Fruit fly (Drosophila melanogaster) whole organism, embryonic: Measurements from ENCODE around the gene PCID2.

Experiments
- Adf1 ChIP-seq: fragments of 200-800 bp; sonication (Bioruptor generic); IDR thresholded peaks from 2 replicates; pipeline ENCODE4 v1.3.6; 2022; ENCODE audit warnings: missing biosample characterization, missing genetic modification characterization
- CG10274 ChIP-seq: fragments of 200-800 bp; sonication (Bioruptor generic); optimal IDR thresholded peaks from 3 replicates; lab custom pipeline; 2017; ENCODE audit warnings: missing biosample characterization, mild to moderate bottlenecking, missing genetic modification characterization
- CG11247 ChIP-seq: fragments of 200-800 bp; sonication (Bioruptor generic); IDR thresholded peaks from 2 replicates; pipeline ENCODE4 v1.3.6; 2022; ENCODE audit warnings: missing biosample characterization, missing genetic modification characterization
- CG12155 ChIP-seq: fragments of 200-800 bp; sonication (Bioruptor generic); optimal IDR thresholded peaks from 3 replicates; lab custom pipeline; 2016; ENCODE audit warnings: missing biosample characterization, missing genetic modification characterization
- CG13894 ChIP-seq: fragments of 200-800 bp; sonication (Bioruptor generic); optimal IDR thresholded peaks from 3 replicates; lab custom pipeline; 2018; ENCODE audit warnings: missing biosample characterization, mild to moderate bottlenecking, missing genetic modification characterization, moderate library complexity
- CG1603 ChIP-seq: fragments of 200-800 bp; sonication (Bioruptor generic); optimal IDR thresholded peaks from 2 replicates; lab custom pipeline; 2019; ENCODE audit warnings: missing biosample characterization, mild to moderate bottlenecking, missing genetic modification characterization, moderate library complexity
- CG1647 ChIP-seq: fragments of 200-800 bp; sonication (Bioruptor generic); optimal IDR thresholded peaks from 3 replicates; lab custom pipeline; 2016; ENCODE audit warnings: missing biosample characterization, missing genetic modification characterization
- CG16813 ChIP-seq: fragments of 200-800 bp; sonication (Bioruptor generic); IDR thresholded peaks from 3 replicates; pipeline ENCODE4 v1.3.6; 2022; ENCODE audit warnings: missing biosample characterization, missing genetic modification characterization; ENCODE audit not compliant: partially characterized antibody
- CG17359 ChIP-seq: fragments of 200-800 bp; sonication (Bioruptor generic); optimal IDR thresholded peaks from 3 replicates; lab custom pipeline; 2018; ENCODE audit warnings: missing biosample characterization, mild to moderate bottlenecking, missing genetic modification characterization, moderate library complexity
- CG17829 ChIP-seq: fragments of 200-800 bp; optimal IDR thresholded peaks from 2 replicates; lab custom pipeline; 2019; ENCODE audit warnings: missing biosample characterization, mild to moderate bottlenecking, missing genetic modification characterization, moderate library complexity
- CG2202 ChIP-seq: fragments of 200-800 bp; sonication (Bioruptor generic); optimal IDR thresholded peaks from 2 replicates; lab custom pipeline; 2018; ENCODE audit warnings: missing biosample characterization, mild to moderate bottlenecking, missing genetic modification characterization
- CG2678 ChIP-seq: fragments of 200-800 bp; sonication (Bioruptor generic); optimal IDR thresholded peaks from 3 replicates; lab custom pipeline; 2019; ENCODE audit warnings: missing biosample characterization, mild to moderate bottlenecking, missing genetic modification characterization, moderate library complexity
- CG3163 ChIP-seq: fragments of 200-800 bp; sonication (Bioruptor generic); optimal IDR thresholded peaks from 3 replicates; lab custom pipeline; 2016; ENCODE audit warnings: missing biosample characterization, missing genetic modification characterization
- CG42726 ChIP-seq: fragments of 200-800 bp; sonication (Bioruptor generic); IDR thresholded peaks from 2 replicates; pipeline ENCODE4 v1.3.6; 2022; ENCODE audit warnings: missing biosample characterization, missing genetic modification characterization; ENCODE audit not compliant: partially characterized antibody
- CG5953 ChIP-seq: fragments of 200-800 bp; sonication (Bioruptor generic); IDR thresholded peaks from 2 replicates; pipeline ENCODE4 v1.3.6; 2022; ENCODE audit warnings: missing biosample characterization, missing genetic modification characterization
- CG7928 ChIP-seq: fragments of 200-800 bp; sonication (Bioruptor generic); optimal IDR thresholded peaks from 2 replicates; lab custom pipeline; 2017; ENCODE audit warnings: missing biosample characterization, mild to moderate bottlenecking, missing genetic modification characterization
- CG7987 ChIP-seq: fragments of 200-800 bp; sonication (Bioruptor generic); optimal IDR thresholded peaks from 2 replicates; lab custom pipeline; 2018; ENCODE audit warnings: missing biosample characterization, mild to moderate bottlenecking, missing genetic modification characterization, moderate library complexity
- CG8281 ChIP-seq: fragments of 200-800 bp; sonication (Bioruptor generic); optimal IDR thresholded peaks from 2 replicates; lab custom pipeline; 2018; ENCODE audit warnings: missing biosample characterization, mild to moderate bottlenecking, missing genetic modification characterization, moderate library complexity
- CG9437 ChIP-seq: fragments of 200-800 bp; sonication (Bioruptor generic); optimal IDR thresholded peaks from 2 replicates; lab custom pipeline; 2018; ENCODE audit warnings: missing biosample characterization, mild to moderate bottlenecking, missing genetic modification characterization
- Camta ChIP-seq: fragments of 200-800 bp; sonication (Bioruptor generic); optimal IDR thresholded peaks from 2 replicates; lab custom pipeline; 2016; ENCODE audit warnings: missing biosample characterization, missing genetic modification characterization
- CoRest ChIP-seq: fragments of 200-800 bp; sonication (Bioruptor generic); optimal IDR thresholded peaks from 3 replicates; lab custom pipeline; 2018; ENCODE audit warnings: missing biosample characterization, mild to moderate bottlenecking, missing genetic modification characterization, moderate library complexity
- Dad ChIP-seq: fragments of 200-800 bp; sonication (Bioruptor generic); optimal IDR thresholded peaks from 3 replicates; lab custom pipeline; 2016; ENCODE audit warnings: missing biosample characterization, missing genetic modification characterization
- Deaf1 ChIP-seq: fragments of 200-800 bp; optimal IDR thresholded peaks from 3 replicates; lab custom pipeline; 2019; ENCODE audit warnings: missing biosample characterization, mild to moderate bottlenecking, missing genetic modification characterization, moderate library complexity
- Dip3 ChIP-seq: fragments of 200-800 bp; sonication (Bioruptor generic); optimal IDR thresholded peaks from 3 replicates; lab custom pipeline; 2016; ENCODE audit warnings: missing biosample characterization, missing genetic modification characterization
- Ets65A ChIP-seq: fragments of 200-800 bp; sonication (Bioruptor generic); peaks from one replicate; lab custom pipeline; 2016; ENCODE audit warnings: missing biosample characterization, missing genetic modification characterization
- Hmr ChIP-seq: fragments of 200-800 bp; sonication (Bioruptor generic); optimal IDR thresholded peaks from 3 replicates; lab custom pipeline; 2017; ENCODE audit warnings: mild to moderate bottlenecking, missing biosample characterization, missing genetic modification reagents, missing genetic modification characterization
- MTF-1 ChIP-seq: fragments of 200-800 bp; sonication (Bioruptor generic); optimal IDR thresholded peaks from 2 replicates; lab custom pipeline; 2018; ENCODE audit warnings: missing biosample characterization, mild to moderate bottlenecking, missing genetic modification characterization, borderline replicate concordance
- Trl ChIP-seq, 3 experiments: fragments of >200 bp in 2 of 3; fragments of 200-800 bp in 1 of 3; sonication (Bioruptor generic) in 1 of 3; optimal IDR thresholded peaks; 2 replicates in 1 of 3; 3 replicates in 2 of 3; lab custom pipeline; 2016 to 2017; ENCODE audit warnings: missing biosample characterization in 1 of 3, missing genetic modification characterization in 1 of 3
- Xrp1 ChIP-seq: fragments of 200-800 bp; sonication (Bioruptor generic); IDR thresholded peaks from 2 replicates; pipeline ENCODE4 v1.3.6; 2022; ENCODE audit warnings: missing biosample characterization, missing genetic modification characterization
- abd-A ChIP-seq: fragments of 200-800 bp; sonication (Bioruptor generic); optimal IDR thresholded peaks from 3 replicates; lab custom pipeline; 2019; ENCODE audit warnings: missing biosample characterization, mild to moderate bottlenecking, missing genetic modification characterization, moderate library complexity
- cato ChIP-seq: fragments of 200-800 bp; sonication (Bioruptor generic); optimal IDR thresholded peaks from 2 replicates; lab custom pipeline; 2016; ENCODE audit warnings: missing biosample characterization, missing genetic modification characterization, borderline replicate concordance
- caup ChIP-seq: fragments of 200-800 bp; sonication (Bioruptor generic); optimal IDR thresholded peaks from 3 replicates; lab custom pipeline; 2017; ENCODE audit warnings: missing biosample characterization, mild to moderate bottlenecking, missing genetic modification characterization, moderate library complexity; ENCODE audit not compliant: severe bottlenecking
- cg ChIP-seq: fragments of 200-800 bp; sonication (Bioruptor generic); optimal IDR thresholded peaks from 3 replicates; lab custom pipeline; 2019; ENCODE audit warnings: missing biosample characterization, mild to moderate bottlenecking, missing genetic modification characterization, moderate library complexity
- chinmo ChIP-seq: fragments of 200-800 bp; sonication (Bioruptor generic); IDR thresholded peaks from 4 replicates; pipeline ENCODE4 v1.3.6; 2022; ENCODE audit warnings: missing biosample characterization, missing genetic modification characterization; ENCODE audit not compliant: partially characterized antibody
- ci ChIP-seq: fragments of 200-800 bp; sonication (Bioruptor generic); IDR thresholded peaks from 3 replicates; pipeline ENCODE4 v1.3.6; 2022; ENCODE audit warnings: missing biosample characterization, missing genetic modification characterization
- crol ChIP-seq: fragments of 200-800 bp; sonication (Bioruptor generic); IDR thresholded peaks from 2 replicates; pipeline ENCODE4 v1.3.6; 2022; ENCODE audit warnings: missing biosample characterization, missing genetic modification characterization
- en ChIP-seq: fragments of 200-800 bp; sonication (Bioruptor generic); optimal IDR thresholded peaks from 2 replicates; lab custom pipeline; 2016; ENCODE audit warnings: missing biosample characterization, missing genetic modification characterization
- hb ChIP-seq: fragments of 200-800 bp; sonication (Bioruptor generic); IDR thresholded peaks from 3 replicates; pipeline ENCODE4 v1.3.6; 2022; ENCODE audit warnings: missing biosample characterization, missing genetic modification characterization; ENCODE audit not compliant: partially characterized antibody
- mam ChIP-seq: fragments of 200-800 bp; sonication (Bioruptor generic); optimal IDR thresholded peaks from 3 replicates; lab custom pipeline; 2016; ENCODE audit warnings: missing biosample characterization, missing genetic modification characterization
- otp ChIP-seq: fragments of 200-800 bp; sonication (Bioruptor generic); IDR thresholded peaks from 3 replicates; pipeline ENCODE4, ENCODE4 v1.3.6; 2022; ENCODE audit warnings: missing biosample characterization, missing genetic modification characterization
- peb ChIP-seq: fragments of 200-800 bp; sonication (Bioruptor generic); IDR thresholded peaks from 2 replicates; pipeline ENCODE4 v1.3.6; 2022; ENCODE audit warnings: missing biosample characterization, missing genetic modification characterization
- prd ChIP-seq, 3 experiments: fragments of >200 bp in 2 of 3; fragments of 200-800 bp in 1 of 3; sonication (Bioruptor generic) in 1 of 3; optimal IDR thresholded peaks in 2 of 3; IDR thresholded peaks in 1 of 3; 2 replicates in 2 of 3; 3 replicates in 1 of 3; pipeline versions ENCODE4 v1.3.6 to Lab custom; 2017 to 2022; ENCODE audit warnings: missing biosample characterization in 1 of 3, missing genetic modification characterization in 1 of 3
- run ChIP-seq: fragments of 200-800 bp; sonication (Bioruptor generic); optimal IDR thresholded peaks from 3 replicates; lab custom pipeline; 2018; ENCODE audit warnings: missing biosample characterization, mild to moderate bottlenecking, missing genetic modification characterization
- shn ChIP-seq: fragments of 200-800 bp; sonication (Bioruptor generic); optimal IDR thresholded peaks from 3 replicates; lab custom pipeline; 2016; ENCODE audit warnings: missing biosample characterization, missing genetic modification characterization
- sr ChIP-seq: fragments of 200-800 bp; sonication (Bioruptor generic); IDR thresholded peaks from 3 replicates; pipeline ENCODE4 v1.3.6; 2022; ENCODE audit warnings: missing biosample characterization, missing genetic modification characterization
- stc ChIP-seq: fragments of 200-800 bp; sonication (Bioruptor generic); IDR thresholded peaks from 2 replicates; pipeline ENCODE4 v1.3.6; 2022; ENCODE audit warnings: missing biosample characterization, missing genetic modification characterization
- twi ChIP-seq: fragments of 200-800 bp; optimal IDR thresholded peaks from 2 replicates; lab custom pipeline; 2019; ENCODE audit warnings: missing biosample characterization, mild to moderate bottlenecking, missing genetic modification characterization, moderate library complexity
- usp ChIP-seq: fragments of >200 bp; optimal IDR thresholded peaks from 2 replicates; lab custom pipeline; 2017; ENCODE audit warnings: missing biosample characterization, missing genetic modification characterization
- vvl ChIP-seq: fragments of 200-800 bp; sonication (Bioruptor generic); IDR thresholded peaks from 2 replicates; pipeline ENCODE4 v1.3.6; 2022; ENCODE audit warnings: missing biosample characterization, missing genetic modification characterization

PCID2 gene

DNA sequence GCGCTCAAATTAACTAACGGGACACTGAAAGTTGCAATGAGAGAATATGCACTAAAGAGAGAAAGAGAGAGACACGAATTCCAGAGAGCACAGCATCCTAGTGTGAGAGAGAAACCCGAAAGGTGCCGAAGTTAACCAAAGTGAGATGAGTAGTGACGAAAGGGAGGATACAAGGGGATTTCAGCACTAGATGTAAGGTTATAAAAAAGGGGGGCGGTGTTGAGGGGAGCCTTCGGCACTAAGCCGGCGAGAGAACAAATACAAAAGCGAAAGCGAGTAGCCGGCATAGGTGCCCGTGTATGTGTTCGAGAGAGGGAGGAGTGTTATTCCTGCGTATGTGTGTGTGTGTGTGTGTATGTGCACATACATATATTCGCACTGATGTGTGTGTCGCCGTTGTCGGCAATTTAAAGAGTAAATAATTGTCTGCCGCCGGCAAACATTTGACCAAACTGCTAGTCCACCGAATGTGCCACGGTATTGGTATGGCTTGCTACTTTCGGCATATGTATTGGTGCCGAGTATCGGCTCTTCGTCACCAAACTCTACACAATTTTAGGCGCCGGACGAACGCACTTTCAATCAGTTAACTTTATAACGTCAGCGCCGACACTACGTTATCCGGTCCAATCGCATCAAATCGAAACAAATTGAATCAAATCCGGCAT, 29.5 kb upstream of the PCID2 start, which contains the start of gene CG7368:
Gene CG7368 (plus strand): TSS at position 618 of the 668 bp plus-strand sequence.
- TF ChIP-seq Dad (no peak), CG7987 (no peak), hb (GFP tag; lab: Robert Waterston, UW) (peak; percentile 34; the same call in 1 of the 3 replicates), Ets65A (GFP tag; lab: Kevin White, UChicago) (peak; percentile 43), otp (GFP tag; lab: Robert Waterston, UW) (no peak), CG1603 (tag; lab: Kevin White, UChicago) (no peak), MTF-1 (GFP tag; lab: Kevin White, UChicago) (no peak), CG10274 (GFP tag; lab: Kevin White, UChicago) (no peak), crol (GFP tag; lab: Robert Waterston, UW) (peak; percentile 83), Camta (GFP tag; lab: Kevin White, UChicago) (no peak), CG8281 (tag; lab: Kevin White, UChicago) (no peak), twi (no peak), CG2678 (tag; lab: Kevin White, UChicago) (no peak), Dip3 (GFP tag; lab: Kevin White, UChicago) (no peak), chinmo (GFP tag; lab: Robert Waterston, UW) (peak; percentile 58; the same call in 1 of the 4 replicates), CG3163 (GFP tag; lab: Kevin White, UChicago) (peak; percentile 19), ci (GFP tag; lab: Robert Waterston, UW) (no peak), CG17359 (tag; lab: Kevin White, UChicago) (no peak), stc (GFP tag; lab: Robert Waterston, UW) (no peak), Adf1 (GFP tag; lab: Robert Waterston, UW) (no peak), cato (GFP tag; lab: Kevin White, UChicago) (no peak), CG2202 (tag; lab: Kevin White, UChicago) (no peak), CG1647 (no peak), CG7928 (GFP tag; lab: Kevin White, UChicago) (no peak), CG5953 (GFP tag; lab: Robert Waterston, UW) (no peak), CoRest (tag; lab: Kevin White, UChicago) (no peak), shn (GFP tag; lab: Kevin White, UChicago) (no peak), vvl (GFP tag; lab: Robert Waterston, UW) (no peak), Trl (optimal IDR thresholded peaks at IDR 0.05; lab: Kevin White, UChicago) (peak; percentile 36 to 71), Trl (GFP tag; optimal IDR thresholded peaks at IDR 0.05; lab: Kevin White, UChicago) (no peak), abd-A (peak; percentile 47), usp (no peak), en (GFP tag; lab: Kevin White, UChicago) (no peak), run (tag; lab: Kevin White, UChicago) (no peak), CG17829 (tag; lab: Kevin White, UChicago) (no peak), peb (GFP tag; lab: Robert Waterston, UW) (no peak), caup (GFP tag; lab: Kevin White, UChicago) (no peak), mam (GFP tag; lab: Kevin White, UChicago) (no peak), Deaf1 (tag; lab: Kevin White, UChicago) (peak; percentile 96), CG11247 (no peak), cg (GFP tag; lab: Kevin White, UChicago) (peak; percentile 30), CG9437 (GFP tag; lab: Kevin White, UChicago) (no peak), Xrp1 (GFP tag; lab: Robert Waterston, UW) (no peak), CG13894 (tag; lab: Kevin White, UChicago) (no peak), CG12155 (GFP tag; lab: Kevin White, UChicago) (no peak), sr (no peak), Hmr (GFP tag; lab: Kevin White, UChicago) (no peak), prd (optimal IDR thresholded peaks at IDR 0.05; lab: Kevin White, UChicago) (no peak), prd (GFP tag; IDR thresholded peaks at IDR 0.05; lab: Robert Waterston, UW) (no peak), CG42726 (GFP tag; lab: Robert Waterston, UW) (no peak), CG16813 (GFP tag; lab: Robert Waterston, UW) (no peak)
